Fruit fly (Drosophila melanogaster) whole organism, wandering third instar larva: Measurements from ENCODE around the gene NT1.

Source experiments
- CG32264 ChIP-seq: fragments of 200-800 bp; sonication (Bioruptor generic); optimal IDR thresholded peaks from 2 replicates; lab custom pipeline; 2016; ENCODE audit warnings: missing biosample characterization, missing genetic modification characterization
- CG9705 ChIP-seq: fragments of 200-800 bp; sonication (Bioruptor generic); optimal IDR thresholded peaks from 2 replicates; lab custom pipeline; 2018; ENCODE audit warnings: missing biosample characterization, mild to moderate bottlenecking, missing genetic modification characterization
- Dfd ChIP-seq: fragments of >200 bp; optimal IDR thresholded peaks from 2 replicates; lab custom pipeline; 2017; ENCODE audit warnings: missing biosample characterization, missing genetic modification characterization
- Dif ChIP-seq: fragments of 200-275, 200-300 bp; sonication (Bioruptor generic); optimal IDR thresholded peaks from 2 replicates; lab custom pipeline; 2018; ENCODE audit warnings: missing biosample characterization, missing genetic modification characterization; ENCODE audit not compliant: partially characterized antibody
- GATAd ChIP-seq: sonication (Bioruptor generic); optimal IDR thresholded peaks from 2 replicates; lab custom pipeline; 2016; ENCODE audit warnings: missing biosample characterization, missing genetic modification characterization
- Hnf4 ChIP-seq: fragments of 200-800 bp; sonication (Bioruptor generic); optimal IDR thresholded peaks from 2 replicates; lab custom pipeline; 2016; ENCODE audit warnings: missing biosample characterization, mild to moderate bottlenecking, missing genetic modification characterization
- Hr83 ChIP-seq: fragments of 200-300 bp; sonication (Bioruptor generic); optimal IDR thresholded peaks from 2 replicates; lab custom pipeline; 2016; ENCODE audit warnings: missing biosample characterization, mild to moderate bottlenecking, missing genetic modification characterization, moderate library complexity; ENCODE audit not compliant: poor library complexity, severe bottlenecking
- Jra ChIP-seq: sonication (Bioruptor generic); optimal IDR thresholded peaks from 2 replicates; lab custom pipeline; 2016; ENCODE audit warnings: missing biosample characterization, missing genetic modification characterization
- Myc ChIP-seq: fragments of >200 bp; optimal IDR thresholded peaks from 2 replicates; lab custom pipeline; 2017
- N ChIP-seq: fragments of >200 bp; optimal IDR thresholded peaks from 2 replicates; lab custom pipeline; 2018; ENCODE audit warnings: missing biosample characterization, missing external identifiers, missing genetic modification characterization
- OdsH ChIP-seq: fragments of 200-800 bp; sonication (Bioruptor generic); optimal IDR thresholded peaks from 2 replicates; lab custom pipeline; 2016; ENCODE audit warnings: missing biosample characterization, mild to moderate bottlenecking, missing genetic modification characterization
- Rel ChIP-seq, 2 experiments: fragments of 200-800 bp; sonication (Bioruptor generic) in 1 of 2; optimal IDR thresholded peaks; 2 replicates in 1 of 2; 3 replicates in 1 of 2; lab custom pipeline; 2016 to 2019; ENCODE audit warnings: mild to moderate bottlenecking in 2 of 2, missing biosample characterization in 2 of 2, missing genetic modification characterization in 2 of 2, moderate library complexity in 1 of 2
- Vsx2 ChIP-seq: fragments of 200-300, 225-300 bp; sonication (Bioruptor generic); optimal IDR thresholded peaks from 2 replicates; lab custom pipeline; 2018; ENCODE audit warnings: missing biosample characterization, missing genetic modification characterization; ENCODE audit not compliant: partially characterized antibody
- br ChIP-seq: fragments of 200-800 bp; sonication (Bioruptor generic); optimal IDR thresholded peaks from 2 replicates; lab custom pipeline; 2016; ENCODE audit warnings: missing biosample characterization, missing genetic modification characterization
- brk ChIP-seq: fragments of 200-800 bp; sonication (Bioruptor generic); optimal IDR thresholded peaks from 2 replicates; lab custom pipeline; 2016; ENCODE audit warnings: missing biosample characterization, mild to moderate bottlenecking, missing genetic modification characterization
- dl ChIP-seq, 2 experiments: fragments of 175-275, 200-275 bp in 1 of 2; fragments of 200-275 bp in 1 of 2; sonication (Bioruptor generic); optimal IDR thresholded peaks; lab custom pipeline; 2018; ENCODE audit warnings: mild to moderate bottlenecking in 2 of 2, missing biosample characterization in 2 of 2, missing genetic modification characterization in 2 of 2, moderate library complexity in 2 of 2; ENCODE audit not compliant: partially characterized antibody in 2 of 2, insufficient read depth in 1 of 2
- dmrt93B ChIP-seq: fragments of 200-800 bp; sonication (Bioruptor generic); optimal IDR thresholded peaks from 2 replicates; lab custom pipeline; 2018; ENCODE audit warnings: missing biosample characterization, mild to moderate bottlenecking, missing genetic modification characterization
- dsf ChIP-seq: sonication (Bioruptor generic); optimal IDR thresholded peaks from 2 replicates; lab custom pipeline; 2016; ENCODE audit warnings: missing biosample characterization, missing genetic modification characterization, borderline replicate concordance
- ey ChIP-seq: fragments of 200-800 bp; sonication (Bioruptor generic); optimal IDR thresholded peaks from 2 replicates; lab custom pipeline; 2016; ENCODE audit warnings: missing biosample characterization, missing genetic modification characterization
- foxo ChIP-seq, 2 experiments: fragments of 200-800 bp; sonication (Bioruptor generic); optimal IDR thresholded peaks; 2 replicates in 1 of 2; 3 replicates in 1 of 2; lab custom pipeline; 2016 to 2017; ENCODE audit warnings: missing biosample characterization in 2 of 2, missing genetic modification characterization in 2 of 2
- fru ChIP-seq: fragments of 200-800 bp; sonication (Bioruptor generic); optimal IDR thresholded peaks from 3 replicates; lab custom pipeline; 2016; ENCODE audit warnings: missing biosample characterization, mild to moderate bottlenecking, missing genetic modification characterization
- h ChIP-seq: fragments of 200-800 bp; sonication (Bioruptor generic); optimal IDR thresholded peaks from 3 replicates; lab custom pipeline; 2016; ENCODE audit warnings: missing biosample characterization, mild to moderate bottlenecking, missing genetic modification characterization
- jim ChIP-seq: fragments of 175-275, 200-325 bp; sonication (Bioruptor generic); optimal IDR thresholded peaks from 2 replicates; lab custom pipeline; 2016; ENCODE audit warnings: missing biosample characterization, mild to moderate bottlenecking, missing genetic modification characterization
- lola ChIP-seq: fragments of >200 bp; optimal IDR thresholded peaks from 2 replicates; lab custom pipeline; 2017; ENCODE audit warnings: missing biosample characterization, missing genetic modification characterization
- pan ChIP-seq: fragments of >200 bp; optimal IDR thresholded peaks from 2 replicates; lab custom pipeline; 2017
- psq ChIP-seq: fragments of 200-800 bp; sonication (Bioruptor generic); optimal IDR thresholded peaks from 3 replicates; lab custom pipeline; 2017; ENCODE audit warnings: missing biosample characterization, mild to moderate bottlenecking, missing genetic modification characterization, moderate library complexity
- sage ChIP-seq: fragments of 200-800 bp; sonication (Bioruptor generic); optimal IDR thresholded peaks from 2 replicates; lab custom pipeline; 2016; ENCODE audit warnings: missing biosample characterization, mild to moderate bottlenecking, missing genetic modification characterization
- usp ChIP-seq: fragments of >200 bp; optimal IDR thresholded peaks from 2 replicates; lab custom pipeline; 2017; ENCODE audit warnings: missing biosample characterization, missing genetic modification characterization
- woc ChIP-seq: sonication (Bioruptor generic); optimal IDR thresholded peaks from 2 replicates; lab custom pipeline; 2016; ENCODE audit warnings: missing biosample characterization, mild to moderate bottlenecking, missing genetic modification characterization

NT1 gene

dm6 chr3L:4463773-4464301, 44.4 kb downstream of the NT1 start, which contains the start of gene CG15024:
Gene CG15024 (minus strand): TSS chr3L:4463823.
- TF ChIP-seq Vsx2 (GFP tag; lab: Kevin White, UChicago): no peak

DNA sequence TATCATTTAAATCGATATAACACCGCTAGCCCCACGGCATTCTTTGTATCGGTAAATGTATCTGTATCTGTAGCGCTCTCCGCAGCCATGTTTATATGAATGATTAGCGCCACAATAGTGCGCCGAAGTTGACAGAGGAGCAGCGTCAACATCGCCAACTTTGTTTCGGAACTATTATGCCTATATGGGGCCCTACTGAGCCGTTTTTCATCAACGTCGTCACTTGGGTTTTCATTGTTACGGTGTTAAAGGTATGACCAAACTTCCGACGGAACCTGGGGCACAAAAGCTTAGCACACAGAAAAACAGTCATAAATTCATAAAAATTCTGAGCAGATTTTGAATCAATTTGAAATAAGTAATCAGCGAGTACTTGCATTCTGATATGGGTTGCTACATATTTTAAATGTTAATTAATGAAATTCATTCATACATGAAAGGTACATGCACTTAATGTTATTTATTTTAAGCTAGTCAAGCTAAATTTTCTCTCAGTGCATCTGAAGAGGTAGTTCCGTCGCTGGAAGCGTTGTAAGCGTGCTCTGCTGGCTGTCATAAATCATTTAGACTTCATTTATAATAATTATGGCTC, 46.7 kb downstream of the NT1 start, which contains the start of gene CG15023:
TSS of gene CG15023 (minus strand) at position 51 of the 592 bp plus-strand sequence.
- TF ChIP-seq brk (GFP tag; lab: Kevin White, UChicago): no peak
- TF ChIP-seq Rel (GFP tag; optimal IDR thresholded peaks at IDR 0.05; lab: Kevin White, UChicago): no peak
- no peak for TF ChIP-seq Rel (tag; optimal IDR thresholded peaks at IDR 0.05; lab: Kevin White, UChicago)
- no peak for TF ChIP-seq jim
- TF ChIP-seq fru: no peak
- no peak for TF ChIP-seq Jra
- no peak for TF ChIP-seq Hnf4 (GFP tag; lab: Kevin White, UChicago)
- TF ChIP-seq Dfd (GFP tag; lab: Kevin White, UChicago): no peak
- TF ChIP-seq dsf (GFP tag; lab: Kevin White, UChicago): no peak
- no peak for TF ChIP-seq CG9705
- no peak for TF ChIP-seq pan (lab: Kevin White, UChicago)
- TF ChIP-seq woc (GFP tag; lab: Kevin White, UChicago): no peak
- no peak for TF ChIP-seq h (GFP tag; lab: Kevin White, UChicago)
- no peak for TF ChIP-seq N
- no peak for TF ChIP-seq usp (GFP tag; lab: Kevin White, UChicago)
- TF ChIP-seq sage (GFP tag; lab: Kevin White, UChicago): no peak
- TF ChIP-seq GATAd (GFP tag; lab: Kevin White, UChicago): no peak
- TF ChIP-seq Hr83 (GFP tag; lab: Kevin White, UChicago): no peak

dm6 chr3L:4460307-4461088, 47.7 kb downstream of the NT1 start, which contains the start of gene CG15022:
Gene CG15022 (minus strand): TSS chr3L:4460317.
- TF ChIP-seq pan (lab: Kevin White, UChicago) (no peak), lola (GFP tag; lab: Kevin White, UChicago) (no peak), foxo (GFP tag; optimal IDR thresholded peaks at IDR 0.05; lab: Kevin White, UChicago) (no peak), CG32264 (GFP tag; lab: Kevin White, UChicago) (no peak), jim (no peak), OdsH (no peak), brk (GFP tag; lab: Kevin White, UChicago) (no peak), Hr83 (GFP tag; lab: Kevin White, UChicago) (no peak), N (no peak), h (GFP tag; lab: Kevin White, UChicago) (no peak), Rel (GFP tag; optimal IDR thresholded peaks at IDR 0.05; lab: Kevin White, UChicago) (no peak), Rel (tag; optimal IDR thresholded peaks at IDR 0.05; lab: Kevin White, UChicago) (no peak), ey (no peak), psq (no peak), Vsx2 (GFP tag; lab: Kevin White, UChicago) (no peak), br (no peak), CG9705 (no peak), dl (GFP tag; optimal IDR thresholded peaks at IDR 0.05; lab: Kevin White, UChicago; ENCODE audit: insufficient read depth in 1 of 2, partially characterized antibody in 2 of 2) (no peak), dmrt93B (no peak), Dif (no peak)

dm6 chr3L:4458063-4458462, 50.2 kb downstream of the NT1 start, which contains the start of gene CG11345:
Gene CG11345 (minus strand): TSS chr3L:4458163.
- no peak for TF ChIP-seq Rel (GFP tag; optimal IDR thresholded peaks at IDR 0.05; lab: Kevin White, UChicago)
- TF ChIP-seq Rel (tag; optimal IDR thresholded peaks at IDR 0.05; lab: Kevin White, UChicago): no peak
- TF ChIP-seq Jra: no peak
- no peak for TF ChIP-seq h (GFP tag; lab: Kevin White, UChicago)
- no peak for TF ChIP-seq Myc (lab: Kevin White, UChicago)
- no peak for TF ChIP-seq pan (lab: Kevin White, UChicago)
- TF ChIP-seq woc (GFP tag; lab: Kevin White, UChicago): no peak
- no peak for TF ChIP-seq dl (GFP tag; optimal IDR thresholded peaks at IDR 0.05; lab: Kevin White, UChicago; ENCODE audit: insufficient read depth in 1 of 2, partially characterized antibody in 2 of 2)
